Worm (Caenorhabditis elegans): ENCODE data around the gene penr-1.
A peak's percentile ranks its signal among the peaks of the same experiment; 100 is the strongest.

The penr-1 gene

ce11 chrV:5262999-5263398 lies 6.3 kb upstream of the penr-1 start, which contains the start of gene cest-30:
cest-30 (minus strand) TSS chrV:5263099.
- TF ChIP-seq B0261.1 (tag; optimal IDR thresholded peaks at IDR 0.05), result no peak
- TF ChIP-seq Y53G8AR.9 (GFP tag; conservative IDR thresholded peaks at IDR 0.05), result no peak
- no peak for TF ChIP-seq lsl-1 (GFP tag; optimal IDR thresholded peaks at IDR 0.05)

- no peak for TF ChIP-seq lag-1 (GFP tag; IDR thresholded peaks at IDR 0.05)
- TF ChIP-seq gei-17 (GFP tag; optimal IDR thresholded peaks at IDR 0.05), result no peak
- TF ChIP-seq die-1 (tag; optimal IDR thresholded peaks at IDR 0.05), result no peak
- no peak for TF ChIP-seq egrh-3 (GFP tag; IDR thresholded peaks at IDR 0.05)
- no peak for TF ChIP-seq F49E8.2 (tag; optimal IDR thresholded peaks at IDR 0.05; ENCODE audit: insufficient read depth)
Measured at ce11 chrV:5265581-5265980, 3.7 kb upstream of the penr-1 start, which contains the start of the genes srt-69 and B0238.12. srt-69 (minus strand) TSS chrV:5265681. B0238.12 (plus strand) TSS chrV:5265844.

ce11 chrV:5271487-5271886 lies 2.2 kb downstream of the penr-1 start:
- TF ChIP-seq nhr-27 (tag; optimal IDR thresholded peaks at IDR 0.05) (no peak), dox-1 (GFP tag; IDR thresholded peaks at IDR 0.05) (peak; percentile 74), lir-1 (GFP tag; conservative IDR thresholded peaks at IDR 0.05) (peak; percentile 36; the same call in 1 of the 2 replicates), hlh-12 (tag; optimal IDR thresholded peaks at IDR 0.05) (no peak), nfya-2 (GFP tag; IDR thresholded peaks at IDR 0.05) (no peak), F52B5.7 (tag; optimal IDR thresholded peaks at IDR 0.05) (peak; percentile 11), B0019.2 (GFP tag; conservative IDR thresholded peaks at IDR 0.05) (no peak), F33H1.4 (GFP tag; IDR thresholded peaks at IDR 0.05) (no peak), bed-2 (GFP tag; IDR thresholded peaks at IDR 0.05) (no peak), hlh-26 (GFP tag; conservative IDR thresholded peaks at IDR 0.05) (no peak), fkh-3 (tag; optimal IDR thresholded peaks at IDR 0.05) (no peak), lin-54 (GFP tag; optimal IDR thresholded peaks at IDR 0.05) (peak; percentile 41), madf-6 (GFP tag; IDR thresholded peaks at IDR 0.05) (no peak), madf-3 (GFP tag; IDR thresholded peaks at IDR 0.05) (no peak), attf-5 (GFP tag; optimal IDR thresholded peaks at IDR 0.05) (peak; percentile 64), ztf-18 (tag; optimal IDR thresholded peaks at IDR 0.05) (peak; percentile 38), ceh-91 (GFP tag; IDR thresholded peaks at IDR 0.05) (no peak), madf-10 (tag; optimal IDR thresholded peaks at IDR 0.05) (peak; percentile 42), D2030.7 (GFP tag; IDR thresholded peaks at IDR 0.05) (no peak), hsf-1 (GFP tag; IDR thresholded peaks at IDR 0.05) (no peak), mes-4 (tag; optimal IDR thresholded peaks at IDR 0.05) (no peak), snpc-4 (GFP tag; optimal IDR thresholded peaks at IDR 0.05) (no peak), snpc-4 (tag; optimal IDR thresholded peaks at IDR 0.05) (peak in 3 of 4 experiments; percentile 6 to 56 (median 37)), efl-1 (GFP tag; optimal IDR thresholded peaks at IDR 0.05) (no peak), C06A6.2 (GFP tag; conservative IDR thresholded peaks at IDR 0.05) (0 out of 2 replicates have a peak, but pooled peaks have one; percentile 14), mxl-1 (tag; optimal IDR thresholded peaks at IDR 0.05) (no peak), pbrm-1 (GFP tag; IDR thresholded peaks at IDR 0.05) (no peak), Y79H2A.3 (GFP tag; conservative IDR thresholded peaks at IDR 0.05) (no peak), Y95B8A.8 (GFP tag; IDR thresholded peaks at IDR 0.05) (no peak), B0261.1 (tag; optimal IDR thresholded peaks at IDR 0.05) (no peak), cebp-1 (GFP tag; IDR thresholded peaks at IDR 0.05) (no peak), cebp-1 (tag; optimal IDR thresholded peaks at IDR 0.05) (peak; percentile 81), attf-6 (GFP tag; IDR thresholded peaks at IDR 0.05) (no peak), mcd-1 (GFP tag; IDR thresholded peaks at IDR 0.05) (peak; percentile 76), pha-4 (tag; optimal IDR thresholded peaks at IDR 0.05) (no peak), egl-44 (GFP tag; IDR thresholded peaks at IDR 0.05) (peak; percentile 84; the same call in 1 of the 2 replicates), Y53F4B.3 (GFP tag; IDR thresholded peaks at IDR 0.05) (no peak), hrde-1 (tag; optimal IDR thresholded peaks at IDR 0.05; ENCODE audit: borderline replicate concordance) (no peak), ZK185.1 (tag; optimal IDR thresholded peaks at IDR 0.05; ENCODE audit: poor library complexity, severe bottlenecking) (no peak)
